Worm (Caenorhabditis elegans): Measurements from ENCODE around the gene clec-123.

- TF ChIP-seq mxl-3 (GFP tag; optimal IDR thresholded peaks at IDR 0.05), result no peak
- no peak for TF ChIP-seq zag-1 (tag; optimal IDR thresholded peaks at IDR 0.05)
- no peak for TF ChIP-seq nhr-111 (GFP tag; optimal IDR thresholded peaks at IDR 0.05)
- no peak for TF ChIP-seq egl-27 (tag; optimal IDR thresholded peaks at IDR 0.05)
- TF ChIP-seq aly-2 (tag; optimal IDR thresholded peaks at IDR 0.05), result no peak
- TF ChIP-seq snpc-4 (tag; optimal IDR thresholded peaks at IDR 0.05), result no peak
- no peak for TF ChIP-seq hlh-30 (tag; optimal IDR thresholded peaks at IDR 0.05; ENCODE audit: insufficient read depth)
- no peak for TF ChIP-seq mdt-29 (GFP tag; IDR thresholded peaks at IDR 0.05)
- no peak for TF ChIP-seq unc-62 (GFP tag; optimal IDR thresholded peaks at IDR 0.05 in 1 of 2)
- TF ChIP-seq unc-62 (tag; optimal IDR thresholded peaks at IDR 0.05), result no peak
These were observed 46.6 kb upstream of the clec-123 start for ce11 chrII:3067447-3067846.
